Worm (Caenorhabditis elegans) whole organism, young adult: ENCODE data around the gene srx-90.

Experiments used
- F49E8.2 ChIP-seq: sonication (generic microtip); optimal IDR thresholded peaks from 3 replicates; lab custom pipeline; 2017; ENCODE audit warnings: missing genetic modification characterization, mild to moderate bottlenecking, missing compliant biosample characterization, antibody characterized with exemption, moderate library complexity; ENCODE audit not compliant: insufficient read depth
- F52B5.7 ChIP-seq: sonication (generic microtip); optimal IDR thresholded peaks from 2 replicates; lab custom pipeline; 2016; ENCODE audit warnings: mild to moderate bottlenecking, missing genetic modification characterization, missing compliant biosample characterization
- F55B11.4 ChIP-seq: sonication (generic microtip); optimal IDR thresholded peaks from 2 replicates; lab custom pipeline; 2016; ENCODE audit warnings: missing compliant biosample characterization, missing genetic modification characterization, borderline replicate concordance; ENCODE audit not compliant: insufficient read depth
- F57A8.1 ChIP-seq: fragments of 200-800 bp; sonication (Bioruptor generic); optimal IDR thresholded peaks from 2 replicates; lab custom pipeline; 2018; ENCODE audit warnings: mild to moderate bottlenecking, missing genetic modification characterization, moderate library complexity, missing compliant biosample characterization
- K11D2.4 ChIP-seq: fragments of 200-800 bp; sonication (Bioruptor generic); IDR thresholded peaks from 2 replicates; pipeline ENCODE4 v1.3.6; 2022; ENCODE audit warnings: missing genetic modification reagents, missing genetic modification characterization, missing compliant biosample characterization
- K12H6.12 ChIP-seq: fragments of 200-800 bp; sonication (Bioruptor generic); optimal IDR thresholded peaks from 2 replicates; lab custom pipeline; 2018; ENCODE audit warnings: mild to moderate bottlenecking, missing genetic modification characterization, missing compliant biosample characterization
- T26A5.8 ChIP-seq: sonication (generic microtip); optimal IDR thresholded peaks from 2 replicates; lab custom pipeline; 2016; ENCODE audit warnings: missing genetic modification characterization, missing compliant biosample characterization
- Y53F4B.3 ChIP-seq: fragments of 200-800 bp; sonication (Bioruptor generic); IDR thresholded peaks from 2 replicates; pipeline ENCODE4 v1.3.6; 2022; ENCODE audit warnings: missing genetic modification reagents, missing genetic modification characterization, missing compliant biosample characterization
- Y95B8A.8 ChIP-seq: fragments of 200-800 bp; sonication (Bioruptor generic); IDR thresholded peaks from 2 replicates; pipeline ENCODE4 v1.3.6; 2022; ENCODE audit warnings: missing genetic modification reagents, missing genetic modification characterization, missing compliant biosample characterization
- ama-1 ChIP-seq, 3 experiments: fragments of 150-350 bp in 1 of 3; sonication (generic microtip) in 2 of 3; optimal IDR thresholded peaks; 2 replicates each; lab custom pipeline; 2014 to 2018; ENCODE audit warnings: missing biosample characterization in 2 of 3, missing genetic modification characterization in 2 of 3, missing genetic modification reagents in 2 of 3
- aptf-3 ChIP-seq: fragments of 200-800 bp; sonication (Bioruptor generic); IDR thresholded peaks from 2 replicates; pipeline ENCODE4 v1.3.6; 2022; ENCODE audit warnings: missing genetic modification characterization, missing compliant biosample characterization
- attf-3 ChIP-seq: fragments of 200-800 bp; sonication (Bioruptor generic); conservative IDR thresholded peaks from 2 replicates; pipeline ENCODE4 v1.3.6; 2022; ENCODE audit warnings: missing genetic modification reagents, missing genetic modification characterization, missing compliant biosample characterization
- attf-6 ChIP-seq: fragments of 200-800 bp; sonication (Bioruptor generic); IDR thresholded peaks from 2 replicates; pipeline ENCODE4 v1.3.6; 2022; ENCODE audit warnings: missing genetic modification reagents, missing genetic modification characterization, missing compliant biosample characterization
- ccch-3 ChIP-seq: fragments of 200-800 bp; sonication (Bioruptor generic); optimal IDR thresholded peaks from 2 replicates; lab custom pipeline; 2018; ENCODE audit warnings: mild to moderate bottlenecking, missing genetic modification characterization, missing compliant biosample characterization
- ceh-100 ChIP-seq: fragments of 200-800 bp; sonication (Bioruptor generic); IDR thresholded peaks from 2 replicates; pipeline ENCODE4 v1.3.6; 2022; ENCODE audit warnings: missing genetic modification reagents, missing genetic modification characterization, missing compliant biosample characterization
- ceh-58 ChIP-seq: fragments of 200-800 bp; sonication (Bioruptor generic); IDR thresholded peaks from 2 replicates; pipeline ENCODE4 v1.3.6; 2022; ENCODE audit warnings: missing genetic modification characterization, missing compliant biosample characterization
- ceh-91 ChIP-seq: fragments of 200-800 bp; sonication (Bioruptor generic); IDR thresholded peaks from 2 replicates; pipeline ENCODE4 v1.3.6; 2022; ENCODE audit warnings: missing genetic modification reagents, missing genetic modification characterization, missing compliant biosample characterization
- dpff-1 ChIP-seq: sonication (generic microtip); optimal IDR thresholded peaks from 2 replicates; lab custom pipeline; 2017; ENCODE audit warnings: mild to moderate bottlenecking, missing genetic modification characterization, missing compliant biosample characterization
- efl-1 ChIP-seq: fragments of 150-350 bp; optimal IDR thresholded peaks from 2 replicates; lab custom pipeline; 2014; ENCODE audit warnings: missing biosample characterization, missing genetic modification reagents, missing genetic modification characterization
- ets-4 ChIP-seq: fragments of 200-800 bp; sonication (Bioruptor generic); optimal IDR thresholded peaks from 2 replicates; lab custom pipeline; 2018; ENCODE audit warnings: mild to moderate bottlenecking, missing genetic modification characterization, missing compliant biosample characterization
- fkh-3 ChIP-seq: sonication (generic microtip); optimal IDR thresholded peaks from 2 replicates; lab custom pipeline; 2016; ENCODE audit warnings: mild to moderate bottlenecking, missing genetic modification characterization, missing compliant biosample characterization
- hmg-1.2 ChIP-seq: fragments of 200-800 bp; sonication (Bioruptor generic); IDR thresholded peaks from 2 replicates; pipeline ENCODE4 v1.3.6; 2022; ENCODE audit warnings: missing genetic modification reagents, missing genetic modification characterization, missing compliant biosample characterization
- let-526 ChIP-seq: fragments of 200-800 bp; sonication (Bioruptor generic); IDR thresholded peaks from 2 replicates; pipeline ENCODE4 v1.3.6; 2022; ENCODE audit warnings: missing genetic modification reagents, missing genetic modification characterization, missing compliant biosample characterization
- lsl-1 ChIP-seq: fragments of 200-800 bp; sonication (Bioruptor generic); optimal IDR thresholded peaks from 2 replicates; lab custom pipeline; 2018; ENCODE audit warnings: mild to moderate bottlenecking, missing genetic modification characterization, moderate library complexity, missing compliant biosample characterization
- lsy-27 ChIP-seq: sonication (generic microtip); optimal IDR thresholded peaks from 2 replicates; lab custom pipeline; 2017; ENCODE audit warnings: missing genetic modification characterization, mild to moderate bottlenecking, missing compliant biosample characterization, antibody characterized with exemption, missing genotype, borderline replicate concordance; ENCODE audit not compliant: insufficient read depth
- madf-10 ChIP-seq: sonication (generic microtip); optimal IDR thresholded peaks from 2 replicates; lab custom pipeline; 2016; ENCODE audit warnings: mild to moderate bottlenecking, missing genetic modification characterization, missing compliant biosample characterization
- madf-3 ChIP-seq: fragments of 200-800 bp; sonication (Bioruptor generic); IDR thresholded peaks from 2 replicates; pipeline ENCODE4 v1.3.6; 2022; ENCODE audit warnings: missing genetic modification reagents, missing genetic modification characterization, missing compliant biosample characterization
- madf-8 ChIP-seq: fragments of 200-800 bp; sonication (Bioruptor generic); conservative IDR thresholded peaks from 2 replicates; pipeline ENCODE4 v1.3.6; 2022; ENCODE audit warnings: missing genetic modification reagents, missing genetic modification characterization, missing compliant biosample characterization
- mel-28 ChIP-seq: sonication (generic microtip); optimal IDR thresholded peaks from 2 replicates; lab custom pipeline; 2016; ENCODE audit warnings: borderline replicate concordance, mild to moderate bottlenecking, missing genetic modification characterization, missing compliant biosample characterization
- nfya-1 ChIP-seq: sonication (generic microtip); optimal IDR thresholded peaks from 2 replicates; lab custom pipeline; 2017; ENCODE audit warnings: antibody characterized with exemption, missing compliant biosample characterization, missing genetic modification characterization, borderline replicate concordance; ENCODE audit not compliant: insufficient read depth
- nfya-2 ChIP-seq: fragments of 200-800 bp; sonication (Bioruptor generic); IDR thresholded peaks from 2 replicates; pipeline ENCODE4 v1.3.6; 2022; ENCODE audit warnings: missing genetic modification reagents, missing genetic modification characterization, missing compliant biosample characterization
- nhr-80 ChIP-seq: sonication (generic microtip); optimal IDR thresholded peaks from 2 replicates; lab custom pipeline; 2016; ENCODE audit warnings: missing genetic modification characterization, missing compliant biosample characterization
- pha-4 ChIP-seq: fragments of 150-350 bp; sonication (generic microtip); optimal IDR thresholded peaks from 2 replicates; lab custom pipeline; 2014; ENCODE audit warnings: missing biosample characterization, missing genetic modification reagents, missing genetic modification characterization
- sdz-38 ChIP-seq: sonication (generic microtip); optimal IDR thresholded peaks from 2 replicates; lab custom pipeline; 2016; ENCODE audit warnings: missing genotype, missing genetic modification characterization, missing compliant biosample characterization
- snpc-1.1 ChIP-seq: sonication (generic microtip); optimal IDR thresholded peaks from 2 replicates; lab custom pipeline; 2017; ENCODE audit warnings: missing genetic modification characterization, mild to moderate bottlenecking, missing compliant biosample characterization, antibody characterized with exemption, moderate library complexity, missing genotype, missing genetic modification reagents; ENCODE audit not compliant: insufficient read depth
- snpc-1.3 ChIP-seq: sonication (generic microtip); optimal IDR thresholded peaks from 2 replicates; lab custom pipeline; 2017; ENCODE audit warnings: missing genetic modification characterization, mild to moderate bottlenecking, missing compliant biosample characterization, antibody characterized with exemption, moderate library complexity, missing genotype, missing genetic modification reagents; ENCODE audit not compliant: insufficient read depth
- snpc-3.4 ChIP-seq: sonication (generic microtip); optimal IDR thresholded peaks from 2 replicates; lab custom pipeline; 2017; ENCODE audit warnings: missing genetic modification characterization, mild to moderate bottlenecking, missing compliant biosample characterization, antibody characterized with exemption, moderate library complexity, missing genotype, missing genetic modification reagents
- snpc-4 ChIP-seq, 5 experiments: fragments of 150-350 bp in 1 of 5; sonication (generic microtip) in 4 of 5; optimal IDR thresholded peaks; 2 replicates each; lab custom pipeline; 2014 to 2018; ENCODE audit warnings: missing genetic modification characterization in 5 of 5, missing biosample characterization in 3 of 5, antibody characterized with exemption in 2 of 5, mild to moderate bottlenecking in 2 of 5, missing compliant biosample characterization in 2 of 5, missing genotype in 2 of 5, moderate library complexity in 2 of 5, missing genetic modification reagents in 1 of 5
- somi-1 ChIP-seq: fragments of 200-800 bp; sonication (Bioruptor generic); optimal IDR thresholded peaks from 2 replicates; lab custom pipeline; 2018; ENCODE audit warnings: mild to moderate bottlenecking, missing genetic modification characterization, missing compliant biosample characterization
- tbp1 ChIP-seq: fragments of 200-800 bp; sonication (Bioruptor generic); optimal IDR thresholded peaks from 2 replicates; lab custom pipeline; 2018; ENCODE audit warnings: mild to moderate bottlenecking, missing genetic modification characterization, missing compliant biosample characterization
- unc-130 ChIP-seq: sonication (generic microtip); optimal IDR thresholded peaks from 2 replicates; lab custom pipeline; 2016; ENCODE audit warnings: missing genetic modification reagents, missing genetic modification characterization, missing compliant biosample characterization
- ztf-18 ChIP-seq: sonication (generic microtip); optimal IDR thresholded peaks from 2 replicates; lab custom pipeline; 2016; ENCODE audit warnings: missing genotype, mild to moderate bottlenecking, missing genetic modification characterization, missing compliant biosample characterization
- ztf-6 ChIP-seq: fragments of 200-800 bp; sonication (Bioruptor generic); IDR thresholded peaks from 2 replicates; pipeline ENCODE4 v1.3.6; 2022; ENCODE audit warnings: missing genetic modification reagents, missing genetic modification characterization, missing compliant biosample characterization

Gene srx-90

ce11 chrV:11570169-11570651 is 10.7 kb upstream of the srx-90 start, which contains the start of the genes nhr-101 and pms-2:
Gene nhr-101, plus strand, starts transcription at chrV:11570476.
Gene pms-2, minus strand, starts transcription at chrV:11570601.
- TF ChIP-seq ccch-3 (GFP tag; lab: Kevin White, UChicago) (no peak), attf-6 (GFP tag; lab: Robert Waterston, UW) (no peak), nhr-80 (tag; lab: Kevin White, UChicago) (peak; percentile 5)

- TF ChIP-seq ama-1 (optimal IDR thresholded peaks at IDR 0.05; lab: Kevin White, UChicago) (no peak), ama-1 (GFP tag; optimal IDR thresholded peaks at IDR 0.05; lab: Kevin White, UChicago) (no peak), lsl-1 (GFP tag; lab: Kevin White, UChicago) (no peak), somi-1 (GFP tag; lab: Kevin White, UChicago) (peak; percentile 97), fkh-3 (tag; lab: Kevin White, UChicago) (no peak), nfya-2 (GFP tag; lab: Robert Waterston, UW) (no peak), T26A5.8 (tag; lab: Kevin White, UChicago) (no peak), dpff-1 (tag; lab: Kevin White, UChicago) (peak; percentile 36), hmg-1.2 (GFP tag; lab: Robert Waterston, UW) (no peak), attf-3 (GFP tag; lab: Robert Waterston, UW) (no peak), snpc-1.1 (tag; lab: Kevin White, UChicago) (no peak), F57A8.1 (GFP tag; lab: Kevin White, UChicago) (no peak), tbp1 (GFP tag; lab: Kevin White, UChicago) (peak; percentile 70), ceh-100 (GFP tag; lab: Robert Waterston, UW) (no peak), ceh-58 (GFP tag; lab: Robert Waterston, UW) (no peak), madf-8 (no peak), lsy-27 (no peak), F55B11.4 (tag; lab: Kevin White, UChicago) (no peak), mel-28 (tag; lab: Kevin White, UChicago) (no peak), K12H6.12 (tag; lab: Kevin White, UChicago) (peak; percentile 27), efl-1 (no peak), nfya-1 (tag; lab: Kevin White, UChicago) (no peak), sdz-38 (tag; lab: Kevin White, UChicago) (no peak), aptf-3 (GFP tag; lab: Robert Waterston, UW) (no peak), snpc-4 (GFP tag; optimal IDR thresholded peaks at IDR 0.05; lab: Kevin White, UChicago) (no peak), snpc-4 (tag; optimal IDR thresholded peaks at IDR 0.05; lab: Kevin White, UChicago) (peak in 2 of 4 experiments; percentile 63 to 69), F52B5.7 (tag; lab: Kevin White, UChicago) (peak; percentile 63), madf-10 (tag; lab: Kevin White, UChicago) (peak; percentile 85), ceh-91 (no peak), madf-3 (GFP tag; lab: Robert Waterston, UW) (no peak), unc-130 (GFP tag; lab: Kevin White, UChicago) (no peak), let-526 (GFP tag; lab: Robert Waterston, UW) (no peak), Y53F4B.3 (GFP tag; lab: Robert Waterston, UW) (no peak), ets-4 (GFP tag; lab: Kevin White, UChicago) (peak; percentile 2), ztf-6 (GFP tag; lab: Robert Waterston, UW) (no peak), snpc-3.4 (tag; lab: Kevin White, UChicago) (no peak), ztf-18 (tag; lab: Kevin White, UChicago) (peak; percentile 37), Y95B8A.8 (no peak), snpc-1.3 (tag; lab: Kevin White, UChicago) (no peak), K11D2.4 (GFP tag; lab: Robert Waterston, UW) (peak; percentile 76), F49E8.2 (tag; lab: Kevin White, UChicago) (no peak), pha-4 (tag; lab: Kevin White, UChicago) (peak; percentile 43)
Measured at ce11 chrV:11572803-11573490, 8.0 kb upstream of the srx-90 start, which contains the start of the genes H12C20.7 and nhr-68. Gene H12C20.7, minus strand, starts transcription at chrV:11572990. Gene nhr-68, plus strand, starts transcription at chrV:11573440.
